Worm (Caenorhabditis elegans): ENCODE data around the gene aat-2.

Gene aat-2

DNA sequence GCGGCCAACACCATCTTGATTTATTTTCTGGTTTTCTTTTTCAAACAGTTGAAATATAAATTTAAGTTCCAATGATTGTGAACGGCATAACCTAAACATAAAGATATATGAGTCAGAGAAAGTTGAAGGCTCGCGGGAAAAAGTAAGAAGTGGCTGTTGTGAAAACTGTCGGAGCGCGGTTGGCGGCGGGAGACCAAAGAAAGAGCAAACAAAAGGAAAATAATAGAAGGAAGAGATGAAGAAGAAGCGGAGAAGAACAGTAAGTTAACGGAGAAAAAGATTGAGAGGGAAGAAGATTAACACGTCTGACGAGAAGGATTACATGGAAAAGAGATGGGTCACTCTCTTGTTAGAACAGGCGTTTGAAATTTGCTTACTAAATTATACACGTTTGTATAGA lies 38.8 kb downstream of the aat-2 start, which contains the start of gene inx-10:
TSS of gene inx-10 (minus strand) at position 101 of the 400 bp plus-strand sequence.
- TF ChIP-seq tbx-11 (GFP tag; IDR thresholded peaks at IDR 0.05): no peak
- no peak for TF ChIP-seq ceh-13 (GFP tag; optimal IDR thresholded peaks at IDR 0.05)
- no peak for TF ChIP-seq hnd-1 (tag; optimal IDR thresholded peaks at IDR 0.05)
- TF ChIP-seq flt-1 (GFP tag; IDR thresholded peaks at IDR 0.05): no peak
- TF ChIP-seq tbx-37 (GFP tag; conservative IDR thresholded peaks at IDR 0.05): no peak
- TF ChIP-seq aly-1 (tag; optimal IDR thresholded peaks at IDR 0.05): no peak

DNA sequence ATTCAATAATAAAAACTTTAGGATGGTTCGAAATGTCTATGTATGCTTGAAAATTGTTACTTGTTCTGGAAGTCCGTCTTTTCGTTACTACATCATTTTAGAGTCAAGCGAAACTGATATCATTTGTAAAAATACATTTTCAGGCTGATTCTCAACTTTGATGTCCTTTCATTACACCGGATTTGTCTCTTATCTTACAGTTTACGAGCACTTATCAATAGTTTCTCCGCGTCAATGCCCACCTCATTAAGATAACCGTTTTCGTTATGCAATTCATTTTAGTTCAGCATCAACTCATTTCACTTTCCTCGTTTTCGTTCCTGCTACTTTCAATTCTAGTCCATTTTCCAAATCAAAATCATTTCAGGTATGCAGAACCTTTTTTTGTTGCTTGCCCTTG lies 43.5 kb downstream of the aat-2 start, which contains the start of gene asp-2:
TSS of gene asp-2 (plus strand) at position 368 of the 400 bp plus-strand sequence.
- TF ChIP-seq hnd-1 (tag; optimal IDR thresholded peaks at IDR 0.05) (no peak), B0310.2 (tag; optimal IDR thresholded peaks at IDR 0.05) (no peak), F13C5.2 (tag; optimal IDR thresholded peaks at IDR 0.05) (no peak), aly-1 (tag; optimal IDR thresholded peaks at IDR 0.05) (no peak), tra-4 (tag; optimal IDR thresholded peaks at IDR 0.05) (no peak), tbx-37 (GFP tag; conservative IDR thresholded peaks at IDR 0.05) (no peak), ama-1 (optimal IDR thresholded peaks at IDR 0.05) (no peak)

DNA sequence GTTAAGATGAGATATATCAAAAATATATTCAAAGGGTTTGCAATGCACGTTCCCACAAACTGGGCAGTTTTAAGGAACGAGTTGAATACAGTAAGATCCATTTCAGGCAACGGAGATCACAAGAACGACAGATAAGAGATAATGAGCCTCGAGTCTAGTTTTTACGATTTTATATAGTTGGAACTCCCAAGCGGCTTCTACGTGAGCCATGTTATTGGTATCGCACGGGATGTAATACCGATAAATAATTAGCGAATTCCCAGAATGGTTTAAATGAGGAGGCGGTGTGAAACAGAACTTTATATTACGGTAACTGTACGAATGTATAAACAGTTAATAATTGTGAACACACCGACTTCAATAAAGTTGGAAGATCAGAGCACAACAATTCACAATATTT lies 47.3 kb downstream of the aat-2 start, which contains the start of gene str-177:
TSS of gene str-177 (minus strand) at position 101 of the 400 bp plus-strand sequence.
- no peak for TF ChIP-seq ceh-13 (GFP tag; optimal IDR thresholded peaks at IDR 0.05)
- TF ChIP-seq scrt-1 (GFP tag; IDR thresholded peaks at IDR 0.05): no peak
- no peak for TF ChIP-seq ets-7 (tag; optimal IDR thresholded peaks at IDR 0.05)
- TF ChIP-seq aly-1 (tag; optimal IDR thresholded peaks at IDR 0.05): no peak
- TF ChIP-seq ceh-36 (tag; optimal IDR thresholded peaks at IDR 0.05): no peak
- no peak for TF ChIP-seq tra-4 (tag; optimal IDR thresholded peaks at IDR 0.05)
- no peak for TF ChIP-seq hmbx-1 (tag; optimal IDR thresholded peaks at IDR 0.05)

DNA sequence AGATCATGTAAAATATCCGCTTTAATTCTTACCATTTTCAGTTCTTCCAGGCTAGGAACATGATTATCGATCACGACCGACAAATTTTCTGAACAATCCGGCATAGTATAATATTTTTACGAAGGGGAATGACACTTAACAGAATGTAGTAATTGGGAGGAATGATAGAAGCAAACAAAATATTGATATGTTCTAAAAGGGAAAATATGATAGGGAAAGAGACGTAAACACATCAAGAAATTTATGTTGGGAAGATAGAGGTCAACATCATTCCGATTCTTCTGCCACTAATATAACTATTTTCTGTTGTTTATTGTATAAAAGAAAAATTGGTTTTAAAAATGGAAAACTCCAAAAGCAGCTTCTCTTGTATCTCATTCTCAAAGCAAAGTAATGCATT lies 49.0 kb downstream of the aat-2 start, which contains the start of gene C24B5.4:
TSS of gene C24B5.4 (minus strand) at position 206 of the 400 bp plus-strand sequence.
- no peak for TF ChIP-seq F13C5.2 (tag; optimal IDR thresholded peaks at IDR 0.05)
- TF ChIP-seq hmbx-1 (tag; optimal IDR thresholded peaks at IDR 0.05): no peak
- no peak for TF ChIP-seq ets-7 (tag; optimal IDR thresholded peaks at IDR 0.05)
- no peak for TF ChIP-seq hnd-1 (tag; optimal IDR thresholded peaks at IDR 0.05)
- TF ChIP-seq sea-1 (GFP tag; conservative IDR thresholded peaks at IDR 0.05): no peak
- no peak for TF ChIP-seq scrt-1 (GFP tag; IDR thresholded peaks at IDR 0.05)
- TF ChIP-seq aly-1 (tag; optimal IDR thresholded peaks at IDR 0.05): no peak
- no peak for TF ChIP-seq B0310.2 (tag; optimal IDR thresholded peaks at IDR 0.05)
- TF ChIP-seq tbx-11 (GFP tag; IDR thresholded peaks at IDR 0.05): no peak
- TF ChIP-seq pes-1 (GFP tag; IDR thresholded peaks at IDR 0.05): no peak
- no peak for TF ChIP-seq ama-1 (optimal IDR thresholded peaks at IDR 0.05)
- no peak for TF ChIP-seq tbx-37 (GFP tag; conservative IDR thresholded peaks at IDR 0.05)
- TF ChIP-seq ceh-13 (GFP tag; optimal IDR thresholded peaks at IDR 0.05): no peak
- TF ChIP-seq ceh-36 (tag; optimal IDR thresholded peaks at IDR 0.05): no peak
- TF ChIP-seq hmg-4 (GFP tag; optimal IDR thresholded peaks at IDR 0.05): no peak
- no peak for TF ChIP-seq flt-1 (GFP tag; IDR thresholded peaks at IDR 0.05)
- no peak for TF ChIP-seq tra-4 (tag; optimal IDR thresholded peaks at IDR 0.05)
